Worm (Caenorhabditis elegans) whole organism, young adult: Measurements from ENCODE around the gene mltn-6.

Experiments
- C06A6.2 ChIP-seq: fragments of 200-800 bp; sonication (Bioruptor generic); conservative IDR thresholded peaks from 2 replicates; pipeline ENCODE4 v1.3.6; 2022; ENCODE audit warnings: missing genetic modification characterization, missing compliant biosample characterization
- C17E4.6 ChIP-seq: fragments of 200-800 bp; sonication (Bioruptor generic); IDR thresholded peaks from 2 replicates; pipeline ENCODE4 v1.3.6; 2022; ENCODE audit warnings: missing genetic modification reagents, missing genetic modification characterization, missing compliant biosample characterization
- D2030.7 ChIP-seq: fragments of 200-800 bp; sonication (Bioruptor generic); IDR thresholded peaks from 2 replicates; pipeline ENCODE4 v1.3.6; 2022; ENCODE audit warnings: missing genetic modification reagents, missing genetic modification characterization, missing compliant biosample characterization
- F22D6.2 ChIP-seq: sonication (generic microtip); optimal IDR thresholded peaks from 2 replicates; lab custom pipeline; 2016; ENCODE audit warnings: mild to moderate bottlenecking, missing genetic modification characterization, missing compliant biosample characterization
- F37B4.10 ChIP-seq: fragments of 200-800 bp; sonication (Bioruptor generic); IDR thresholded peaks from 2 replicates; pipeline ENCODE4 v1.3.6; 2022; ENCODE audit warnings: missing genetic modification characterization, missing compliant biosample characterization
- F52B5.7 ChIP-seq: sonication (generic microtip); optimal IDR thresholded peaks from 2 replicates; lab custom pipeline; 2016; ENCODE audit warnings: mild to moderate bottlenecking, missing genetic modification characterization, missing compliant biosample characterization
- F55B11.4 ChIP-seq: sonication (generic microtip); optimal IDR thresholded peaks from 2 replicates; lab custom pipeline; 2016; ENCODE audit warnings: missing compliant biosample characterization, missing genetic modification characterization, borderline replicate concordance; ENCODE audit not compliant: insufficient read depth
- F57A8.1 ChIP-seq: fragments of 200-800 bp; sonication (Bioruptor generic); optimal IDR thresholded peaks from 2 replicates; lab custom pipeline; 2018; ENCODE audit warnings: mild to moderate bottlenecking, missing genetic modification characterization, moderate library complexity, missing compliant biosample characterization
- K11D2.4 ChIP-seq: fragments of 200-800 bp; sonication (Bioruptor generic); IDR thresholded peaks from 2 replicates; pipeline ENCODE4 v1.3.6; 2022; ENCODE audit warnings: missing genetic modification reagents, missing genetic modification characterization, missing compliant biosample characterization
- K12H6.12 ChIP-seq: fragments of 200-800 bp; sonication (Bioruptor generic); optimal IDR thresholded peaks from 2 replicates; lab custom pipeline; 2018; ENCODE audit warnings: mild to moderate bottlenecking, missing genetic modification characterization, missing compliant biosample characterization
- Y56A3A.18 ChIP-seq: fragments of 200-800 bp; sonication (Bioruptor generic); IDR thresholded peaks from 2 replicates; pipeline ENCODE4 v1.3.6; 2022; ENCODE audit warnings: missing genetic modification reagents, missing genetic modification characterization, missing compliant biosample characterization
- akir-1 ChIP-seq: fragments of 200-800 bp; sonication (Bioruptor generic); optimal IDR thresholded peaks from 2 replicates; lab custom pipeline; 2018; ENCODE audit warnings: mild to moderate bottlenecking, missing genetic modification characterization, moderate library complexity, missing compliant biosample characterization
- aptf-2 ChIP-seq: fragments of 200-800 bp; sonication (Bioruptor generic); conservative IDR thresholded peaks from 2 replicates; pipeline ENCODE4 v1.3.6; 2022; ENCODE audit warnings: missing genetic modification reagents, missing genetic modification characterization, missing compliant biosample characterization
- bed-2 ChIP-seq: fragments of 200-800 bp; sonication (Bioruptor generic); IDR thresholded peaks from 2 replicates; pipeline ENCODE4 v1.3.6; 2022; ENCODE audit warnings: missing genetic modification reagents, missing genetic modification characterization, missing compliant biosample characterization
- cebp-2 ChIP-seq: fragments of 200-800 bp; sonication (Bioruptor generic); IDR thresholded peaks from 2 replicates; pipeline ENCODE4 v1.3.6; 2022; ENCODE audit warnings: missing genetic modification characterization, missing compliant biosample characterization
- ceh-100 ChIP-seq: fragments of 200-800 bp; sonication (Bioruptor generic); IDR thresholded peaks from 2 replicates; pipeline ENCODE4 v1.3.6; 2022; ENCODE audit warnings: missing genetic modification reagents, missing genetic modification characterization, missing compliant biosample characterization
- ceh-27 ChIP-seq: fragments of 200-800 bp; sonication (Bioruptor generic); optimal IDR thresholded peaks from 2 replicates; lab custom pipeline; 2018; ENCODE audit warnings: mild to moderate bottlenecking, missing genetic modification characterization, moderate library complexity, missing compliant biosample characterization
- ceh-79 ChIP-seq: sonication (generic microtip); optimal IDR thresholded peaks from 2 replicates; lab custom pipeline; 2017; ENCODE audit warnings: mild to moderate bottlenecking, missing genetic modification characterization, missing compliant biosample characterization
- ceh-91 ChIP-seq: fragments of 200-800 bp; sonication (Bioruptor generic); IDR thresholded peaks from 2 replicates; pipeline ENCODE4 v1.3.6; 2022; ENCODE audit warnings: missing genetic modification reagents, missing genetic modification characterization, missing compliant biosample characterization
- die-1 ChIP-seq: sonication (generic microtip); optimal IDR thresholded peaks from 2 replicates; lab custom pipeline; 2016; ENCODE audit warnings: missing genotype, mild to moderate bottlenecking, missing genetic modification characterization, missing compliant biosample characterization
- dpl-1 ChIP-seq: fragments of 150-350 bp; optimal IDR thresholded peaks from 2 replicates; lab custom pipeline; 2014; ENCODE audit warnings: missing biosample characterization, missing genetic modification reagents, missing genetic modification characterization
- egl-18 ChIP-seq: fragments of 200-800 bp; sonication (Bioruptor generic); IDR thresholded peaks from 2 replicates; pipeline ENCODE4 v1.3.6; 2022; ENCODE audit warnings: missing genetic modification reagents, missing genetic modification characterization, missing compliant biosample characterization
- egrh-3 ChIP-seq: fragments of 200-800 bp; sonication (Bioruptor generic); IDR thresholded peaks from 2 replicates; pipeline ENCODE4 v1.3.6; 2022; ENCODE audit warnings: missing genetic modification reagents, missing genetic modification characterization, missing compliant biosample characterization
- fkh-3 ChIP-seq: sonication (generic microtip); optimal IDR thresholded peaks from 2 replicates; lab custom pipeline; 2016; ENCODE audit warnings: mild to moderate bottlenecking, missing genetic modification characterization, missing compliant biosample characterization
- gei-17 ChIP-seq: fragments of 200-800 bp; sonication (Bioruptor generic); optimal IDR thresholded peaks from 2 replicates; lab custom pipeline; 2018; ENCODE audit warnings: mild to moderate bottlenecking, missing genetic modification characterization, missing compliant biosample characterization
- let-526 ChIP-seq: fragments of 200-800 bp; sonication (Bioruptor generic); IDR thresholded peaks from 2 replicates; pipeline ENCODE4 v1.3.6; 2022; ENCODE audit warnings: missing genetic modification reagents, missing genetic modification characterization, missing compliant biosample characterization
- let-607 ChIP-seq, 2 experiments: fragments of 200-800 bp in 1 of 2; sonication (Bioruptor generic) in 1 of 2; sonication (generic microtip) in 1 of 2; optimal IDR thresholded peaks; 2 replicates each; lab custom pipeline; 2016 to 2018; ENCODE audit warnings: mild to moderate bottlenecking in 2 of 2, missing compliant biosample characterization in 2 of 2, missing genetic modification characterization in 2 of 2, moderate library complexity in 2 of 2, missing genotype in 1 of 2
- lin-54 ChIP-seq: fragments of 200-800 bp; sonication (Bioruptor generic); optimal IDR thresholded peaks from 2 replicates; lab custom pipeline; 2018; ENCODE audit warnings: mild to moderate bottlenecking, missing genetic modification characterization, missing compliant biosample characterization
- lir-1 ChIP-seq: fragments of 200-800 bp; sonication (Bioruptor generic); conservative IDR thresholded peaks from 2 replicates; pipeline ENCODE4 v1.3.6; 2022; ENCODE audit warnings: missing genetic modification reagents, missing genetic modification characterization, missing compliant biosample characterization
- madf-10 ChIP-seq: sonication (generic microtip); optimal IDR thresholded peaks from 2 replicates; lab custom pipeline; 2016; ENCODE audit warnings: mild to moderate bottlenecking, missing genetic modification characterization, missing compliant biosample characterization
- nfya-2 ChIP-seq: fragments of 200-800 bp; sonication (Bioruptor generic); IDR thresholded peaks from 2 replicates; pipeline ENCODE4 v1.3.6; 2022; ENCODE audit warnings: missing genetic modification reagents, missing genetic modification characterization, missing compliant biosample characterization
- nhr-90 ChIP-seq: sonication (generic microtip); optimal IDR thresholded peaks from 2 replicates; lab custom pipeline; 2016; ENCODE audit warnings: missing genotype, mild to moderate bottlenecking, missing genetic modification characterization, missing compliant biosample characterization
- repo-1 ChIP-seq: sonication (generic microtip); optimal IDR thresholded peaks from 2 replicates; lab custom pipeline; 2017; ENCODE audit warnings: mild to moderate bottlenecking, missing genetic modification characterization, missing compliant biosample characterization
- sea-2 ChIP-seq: fragments of 200-800 bp; sonication (Bioruptor generic); IDR thresholded peaks from 2 replicates; pipeline ENCODE4 v1.3.6; 2022; ENCODE audit warnings: missing genetic modification characterization, missing compliant biosample characterization
- somi-1 ChIP-seq: fragments of 200-800 bp; sonication (Bioruptor generic); optimal IDR thresholded peaks from 2 replicates; lab custom pipeline; 2018; ENCODE audit warnings: mild to moderate bottlenecking, missing genetic modification characterization, missing compliant biosample characterization
- unc-62 ChIP-seq: fragments of 150-350 bp; optimal IDR thresholded peaks from 2 replicates; lab custom pipeline; 2014; ENCODE audit warnings: missing biosample characterization, missing genetic modification reagents, missing genetic modification characterization
- ztf-28 ChIP-seq: fragments of 200-800 bp; sonication (Bioruptor generic); IDR thresholded peaks from 2 replicates; pipeline ENCODE4 v1.3.6; 2022; ENCODE audit warnings: missing genetic modification reagents, missing genetic modification characterization, missing compliant biosample characterization
- ztf-6 ChIP-seq: fragments of 200-800 bp; sonication (Bioruptor generic); IDR thresholded peaks from 2 replicates; pipeline ENCODE4 v1.3.6; 2022; ENCODE audit warnings: missing genetic modification reagents, missing genetic modification characterization, missing compliant biosample characterization

Gene mltn-6

ce11 chrV:403028-403427, 38.3 kb downstream of the mltn-6 start, which contains the start of gene srh-62:
Gene srh-62, minus strand, starts transcription at chrV:403128.
- TF ChIP-seq Y56A3A.18 (GFP tag; lab: Robert Waterston, UW) = no peak
- no peak for TF ChIP-seq C06A6.2
- TF ChIP-seq somi-1 (GFP tag; lab: Kevin White, UChicago) = no peak
- TF ChIP-seq egrh-3 (GFP tag; lab: Robert Waterston, UW) = no peak
- TF ChIP-seq K11D2.4 (GFP tag; lab: Robert Waterston, UW) = no peak
- no peak for TF ChIP-seq ceh-100 (GFP tag; lab: Robert Waterston, UW)
- no peak for TF ChIP-seq nhr-90 (tag; lab: Kevin White, UChicago)
- TF ChIP-seq gei-17 (GFP tag; lab: Kevin White, UChicago) = no peak
- TF ChIP-seq lir-1 (GFP tag; lab: Robert Waterston, UW) = no peak
- no peak for TF ChIP-seq unc-62 (GFP tag; lab: Kevin White, UChicago)
- TF ChIP-seq aptf-2 (GFP tag; lab: Robert Waterston, UW) = no peak
- TF ChIP-seq nfya-2 (GFP tag; lab: Robert Waterston, UW) = no peak
- no peak for TF ChIP-seq akir-1 (GFP tag; lab: Kevin White, UChicago)
- TF ChIP-seq die-1 = no peak
- TF ChIP-seq ztf-28 = no peak
- TF ChIP-seq D2030.7 (GFP tag; lab: Robert Waterston, UW) = no peak
- TF ChIP-seq ceh-27 (GFP tag; lab: Kevin White, UChicago) = no peak
- no peak for TF ChIP-seq F55B11.4 (tag; lab: Kevin White, UChicago)
- TF ChIP-seq repo-1 = no peak
- TF ChIP-seq, all 124 proteins: peak for 0

ce11 chrV:404210-404669, 39.5 kb downstream of the mltn-6 start, which contains the start of gene nhr-252:
Gene nhr-252, plus strand, starts transcription at chrV:404619.
- TF ChIP-seq ztf-6 (no peak), egl-18 (GFP tag; lab: Robert Waterston, UW) (no peak), lin-54 (GFP tag; lab: Kevin White, UChicago) (no peak), F37B4.10 (GFP tag; lab: Robert Waterston, UW) (no peak), cebp-2 (no peak), F57A8.1 (GFP tag; lab: Kevin White, UChicago) (no peak), C06A6.2 (no peak), bed-2 (GFP tag; lab: Robert Waterston, UW) (no peak), dpl-1 (GFP tag; lab: Kevin White, UChicago) (no peak), sea-2 (no peak), repo-1 (no peak), madf-10 (tag; lab: Kevin White, UChicago) (no peak), ceh-79 (no peak), K11D2.4 (GFP tag; lab: Robert Waterston, UW) (no peak), C17E4.6 (GFP tag; lab: Robert Waterston, UW) (no peak), die-1 (no peak)

ce11 chrV:412820-413219, 48.1 kb downstream of the mltn-6 start:
- TF ChIP-seq fkh-3 (tag; lab: Kevin White, UChicago) (no peak), let-607 (tag; optimal IDR thresholded peaks at IDR 0.05; lab: Kevin White, UChicago) (no peak), let-526 (no peak), F52B5.7 (tag; lab: Kevin White, UChicago) (no peak), F22D6.2 (tag; lab: Kevin White, UChicago) (no peak), ceh-91 (GFP tag; lab: Robert Waterston, UW) (no peak), K12H6.12 (tag; lab: Kevin White, UChicago) (no peak), dpl-1 (GFP tag; lab: Kevin White, UChicago) (no peak)
